2 worm cellular contexts compared by ENCODE assay signal in genomic region chrX:790593-790992, ce11.
A peak's percentile ranks its signal among the peaks of the same experiment; 100 is the strongest.
TF ChIP-seq lines count a peak whose summit lies in the region.

No protein-coding gene starts in this region.

TF ChIP-seq in whole organism, L3 larva, 47 proteins besides CTCF, POLR2A, EP300 and RAD21:
- TF ChIP-seq pha-4 (tag; optimal IDR thresholded peaks at IDR 0.05; lab: Kevin White, UChicago) (peak; percentile 30), elt-1 (tag; optimal IDR thresholded peaks at IDR 0.05; lab: Kevin White, UChicago) (no peak)

TF ChIP-seq in whole organism, L4 larva, 104 proteins besides CTCF, POLR2A, EP300 and RAD21:
- no peak for TF ChIP-seq ces-1 (GFP tag; optimal IDR thresholded peaks at IDR 0.05; lab: Kevin White, UChicago)
- peak; percentile 92 for TF ChIP-seq aha-1 (tag; lab: Kevin White, UChicago)
- TF ChIP-seq ceh-20 (GFP tag; IDR thresholded peaks at IDR 0.05; lab: Robert Waterston, UW): no peak

Comparison
In these comparisons a context has a peak if more than half of its experiments do, and no peak if none do; other contexts are left out.
1. Of the 28 proteins assayed by ChIP-seq in both whole organism, L4 larva and whole organism, L3 larva: peak only in whole organism, L4 larva: none; only in whole organism, L3 larva: pha-4; in both: none; in neither: 27.